Worm (Caenorhabditis elegans) whole organism, young adult: ENCODE measurements around the gene fcmt-1.

ENCODE experiments used
- B0035.1 ChIP-seq: sonication (generic microtip); optimal IDR thresholded peaks from 2 replicates; lab custom pipeline; 2016; ENCODE audit warnings: missing genetic modification characterization, mild to moderate bottlenecking, missing compliant biosample characterization, missing genotype, missing genetic modification reagents
- F22D6.2 ChIP-seq: sonication (generic microtip); optimal IDR thresholded peaks from 2 replicates; lab custom pipeline; 2016; ENCODE audit warnings: mild to moderate bottlenecking, missing genetic modification characterization, missing compliant biosample characterization
- F57A8.1 ChIP-seq: fragments of 200-800 bp; sonication (Bioruptor generic); optimal IDR thresholded peaks from 2 replicates; lab custom pipeline; 2018; ENCODE audit warnings: mild to moderate bottlenecking, missing genetic modification characterization, moderate library complexity, missing compliant biosample characterization
- F57C9.4 ChIP-seq: sonication (generic microtip); optimal IDR thresholded peaks from 2 replicates; lab custom pipeline; 2017; ENCODE audit warnings: mild to moderate bottlenecking, missing genetic modification characterization, missing compliant biosample characterization
- T26A5.8 ChIP-seq: sonication (generic microtip); optimal IDR thresholded peaks from 2 replicates; lab custom pipeline; 2016; ENCODE audit warnings: missing genetic modification characterization, missing compliant biosample characterization
- Y53F4B.3 ChIP-seq: fragments of 200-800 bp; sonication (Bioruptor generic); IDR thresholded peaks from 2 replicates; pipeline ENCODE4 v1.3.6; 2022; ENCODE audit warnings: missing genetic modification reagents, missing genetic modification characterization, missing compliant biosample characterization
- Y53G8AR.9 ChIP-seq: fragments of 200-800 bp; sonication (Bioruptor generic); conservative IDR thresholded peaks from 2 replicates; pipeline ENCODE4 v1.3.6; 2022; ENCODE audit warnings: missing genetic modification reagents, missing genetic modification characterization, missing compliant biosample characterization
- Y56A3A.18 ChIP-seq: fragments of 200-800 bp; sonication (Bioruptor generic); IDR thresholded peaks from 2 replicates; pipeline ENCODE4 v1.3.6; 2022; ENCODE audit warnings: missing genetic modification reagents, missing genetic modification characterization, missing compliant biosample characterization
- ama-1 ChIP-seq, 3 experiments: fragments of 150-350 bp in 1 of 3; sonication (generic microtip) in 2 of 3; optimal IDR thresholded peaks; 2 replicates each; lab custom pipeline; 2014 to 2018; ENCODE audit warnings: missing biosample characterization in 2 of 3, missing genetic modification characterization in 2 of 3, missing genetic modification reagents in 2 of 3
- attf-3 ChIP-seq: fragments of 200-800 bp; sonication (Bioruptor generic); conservative IDR thresholded peaks from 2 replicates; pipeline ENCODE4 v1.3.6; 2022; ENCODE audit warnings: missing genetic modification reagents, missing genetic modification characterization, missing compliant biosample characterization
- cebp-1 ChIP-seq, 2 experiments: fragments of 200-800 bp in 1 of 2; sonication (Bioruptor generic) in 1 of 2; sonication (generic microtip) in 1 of 2; IDR thresholded peaks in 1 of 2; optimal IDR thresholded peaks in 1 of 2; 2 replicates each; pipeline versions ENCODE4 v1.3.6 to Lab custom; 2017 to 2022; ENCODE audit warnings: missing compliant biosample characterization in 2 of 2, missing genetic modification characterization in 2 of 2, mild to moderate bottlenecking in 1 of 2, missing genetic modification reagents in 1 of 2, moderate library complexity in 1 of 2
- ceh-27 ChIP-seq: fragments of 200-800 bp; sonication (Bioruptor generic); optimal IDR thresholded peaks from 2 replicates; lab custom pipeline; 2018; ENCODE audit warnings: mild to moderate bottlenecking, missing genetic modification characterization, moderate library complexity, missing compliant biosample characterization
- ceh-40 ChIP-seq: fragments of 200-800 bp; sonication (Bioruptor generic); IDR thresholded peaks from 2 replicates; pipeline ENCODE4 v1.3.6; 2022; ENCODE audit warnings: missing genetic modification characterization, missing compliant biosample characterization
- egrh-3 ChIP-seq: fragments of 200-800 bp; sonication (Bioruptor generic); IDR thresholded peaks from 2 replicates; pipeline ENCODE4 v1.3.6; 2022; ENCODE audit warnings: missing genetic modification reagents, missing genetic modification characterization, missing compliant biosample characterization
- hmg-1.2 ChIP-seq: fragments of 200-800 bp; sonication (Bioruptor generic); IDR thresholded peaks from 2 replicates; pipeline ENCODE4 v1.3.6; 2022; ENCODE audit warnings: missing genetic modification reagents, missing genetic modification characterization, missing compliant biosample characterization
- let-607 ChIP-seq, 2 experiments: fragments of 200-800 bp in 1 of 2; sonication (Bioruptor generic) in 1 of 2; sonication (generic microtip) in 1 of 2; optimal IDR thresholded peaks; 2 replicates each; lab custom pipeline; 2016 to 2018; ENCODE audit warnings: mild to moderate bottlenecking in 2 of 2, missing compliant biosample characterization in 2 of 2, missing genetic modification characterization in 2 of 2, moderate library complexity in 2 of 2, missing genotype in 1 of 2
- lin-26 ChIP-seq: fragments of 200-800 bp; sonication (Bioruptor generic); IDR thresholded peaks from 2 replicates; pipeline ENCODE4 v1.3.6; 2022; ENCODE audit warnings: missing genetic modification reagents, missing genetic modification characterization, missing compliant biosample characterization
- madf-6 ChIP-seq: fragments of 200-800 bp; sonication (Bioruptor generic); IDR thresholded peaks from 2 replicates; pipeline ENCODE4 v1.3.6; 2022; ENCODE audit warnings: missing genetic modification reagents, missing genetic modification characterization, missing compliant biosample characterization
- mcd-1 ChIP-seq: fragments of 200-800 bp; sonication (Bioruptor generic); IDR thresholded peaks from 2 replicates; pipeline ENCODE4 v1.3.6; 2022; ENCODE audit warnings: missing genetic modification reagents, missing genetic modification characterization, missing compliant biosample characterization
- nhr-80 ChIP-seq: sonication (generic microtip); optimal IDR thresholded peaks from 2 replicates; lab custom pipeline; 2016; ENCODE audit warnings: missing genetic modification characterization, missing compliant biosample characterization
- pha-4 ChIP-seq: fragments of 150-350 bp; sonication (generic microtip); optimal IDR thresholded peaks from 2 replicates; lab custom pipeline; 2014; ENCODE audit warnings: missing biosample characterization, missing genetic modification reagents, missing genetic modification characterization
- repo-1 ChIP-seq: sonication (generic microtip); optimal IDR thresholded peaks from 2 replicates; lab custom pipeline; 2017; ENCODE audit warnings: mild to moderate bottlenecking, missing genetic modification characterization, missing compliant biosample characterization
- snpc-1.1 ChIP-seq: sonication (generic microtip); optimal IDR thresholded peaks from 2 replicates; lab custom pipeline; 2017; ENCODE audit warnings: missing genetic modification characterization, mild to moderate bottlenecking, missing compliant biosample characterization, antibody characterized with exemption, moderate library complexity, missing genotype, missing genetic modification reagents; ENCODE audit not compliant: insufficient read depth
- snpc-1.3 ChIP-seq: sonication (generic microtip); optimal IDR thresholded peaks from 2 replicates; lab custom pipeline; 2017; ENCODE audit warnings: missing genetic modification characterization, mild to moderate bottlenecking, missing compliant biosample characterization, antibody characterized with exemption, moderate library complexity, missing genotype, missing genetic modification reagents; ENCODE audit not compliant: insufficient read depth
- snpc-3.4 ChIP-seq: sonication (generic microtip); optimal IDR thresholded peaks from 2 replicates; lab custom pipeline; 2017; ENCODE audit warnings: missing genetic modification characterization, mild to moderate bottlenecking, missing compliant biosample characterization, antibody characterized with exemption, moderate library complexity, missing genotype, missing genetic modification reagents
- snpc-4 ChIP-seq, 5 experiments: fragments of 150-350 bp in 1 of 5; sonication (generic microtip) in 4 of 5; optimal IDR thresholded peaks; 2 replicates each; lab custom pipeline; 2014 to 2018; ENCODE audit warnings: missing genetic modification characterization in 5 of 5, missing biosample characterization in 3 of 5, antibody characterized with exemption in 2 of 5, mild to moderate bottlenecking in 2 of 5, missing compliant biosample characterization in 2 of 5, missing genotype in 2 of 5, moderate library complexity in 2 of 5, missing genetic modification reagents in 1 of 5
- tlf-1 ChIP-seq: fragments of 200-800 bp; sonication (Bioruptor generic); optimal IDR thresholded peaks from 2 replicates; lab custom pipeline; 2018; ENCODE audit warnings: mild to moderate bottlenecking, missing genetic modification characterization, missing compliant biosample characterization
- unc-62 ChIP-seq: fragments of 150-350 bp; optimal IDR thresholded peaks from 2 replicates; lab custom pipeline; 2014; ENCODE audit warnings: missing biosample characterization, missing genetic modification reagents, missing genetic modification characterization
- zfh-2 ChIP-seq: fragments of 200-800 bp; sonication (Bioruptor generic); conservative IDR thresholded peaks from 2 replicates; pipeline ENCODE4 v1.3.6; 2022; ENCODE audit warnings: missing genetic modification reagents, missing genetic modification characterization, missing compliant biosample characterization

fcmt-1 gene

DNA sequence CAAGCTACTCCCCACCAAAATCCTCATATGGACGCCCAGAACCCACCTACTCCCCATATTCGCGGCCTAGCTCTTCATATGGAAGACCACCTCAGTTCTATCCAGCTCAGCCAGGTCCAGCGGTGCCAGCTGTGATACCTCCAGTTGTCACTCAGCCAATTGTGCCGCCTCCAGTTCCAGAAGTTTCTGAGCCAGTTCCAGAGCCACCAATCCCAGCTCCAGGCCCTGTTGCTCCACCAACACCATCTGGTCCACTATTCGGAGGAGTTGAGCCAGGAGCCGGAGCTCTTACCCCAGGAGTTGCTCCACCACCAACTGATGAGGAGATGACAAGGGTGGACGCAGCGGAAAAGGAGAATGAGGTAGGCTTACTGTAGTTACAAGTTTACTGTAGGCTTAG is 12.2 kb upstream of the fcmt-1 start:
- no peak for TF ChIP-seq repo-1
- TF ChIP-seq F22D6.2 (tag; lab: Kevin White, UChicago): no peak
- TF ChIP-seq mcd-1 (GFP tag; lab: Robert Waterston, UW): 0 out of 2 replicates have a peak, but pooled peaks have one; percentile 16
- 0 out of 2 replicates have a peak, but pooled peaks have one; percentile 17 for TF ChIP-seq lin-26
- TF ChIP-seq zfh-2 (GFP tag; lab: Robert Waterston, UW): peak; percentile 87
- peak; percentile 33; the same call in 1 of the 2 replicates for TF ChIP-seq egrh-3 (GFP tag; lab: Robert Waterston, UW)
- no peak for TF ChIP-seq attf-3

DNA sequence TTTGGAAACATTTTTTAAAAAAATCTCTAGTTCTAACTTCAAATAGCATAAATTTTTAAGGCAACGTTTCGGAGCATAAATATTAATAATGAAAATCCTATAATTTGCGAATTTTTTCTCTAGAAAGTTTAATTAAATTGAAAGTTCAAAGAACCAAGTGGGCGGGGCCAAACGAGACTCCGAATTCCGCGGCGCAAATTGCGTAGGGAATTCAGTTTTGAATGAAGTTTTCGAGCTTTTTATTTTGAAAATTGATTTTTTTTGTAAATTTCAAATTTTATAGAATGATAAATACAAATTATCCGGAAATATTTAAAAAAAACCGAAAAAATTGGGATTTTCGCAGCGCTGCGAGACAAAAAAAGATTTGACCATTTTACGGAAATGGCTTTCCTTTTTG is 11.5 kb upstream of the fcmt-1 start:
- TF ChIP-seq ama-1 (optimal IDR thresholded peaks at IDR 0.05; lab: Kevin White, UChicago) (no peak), ama-1 (GFP tag; optimal IDR thresholded peaks at IDR 0.05; lab: Kevin White, UChicago) (no peak), attf-3 (peak; percentile 84), ceh-40 (GFP tag; lab: Robert Waterston, UW) (no peak), Y53G8AR.9 (GFP tag; lab: Robert Waterston, UW) (no peak), nhr-80 (tag; lab: Kevin White, UChicago) (no peak)

DNA sequence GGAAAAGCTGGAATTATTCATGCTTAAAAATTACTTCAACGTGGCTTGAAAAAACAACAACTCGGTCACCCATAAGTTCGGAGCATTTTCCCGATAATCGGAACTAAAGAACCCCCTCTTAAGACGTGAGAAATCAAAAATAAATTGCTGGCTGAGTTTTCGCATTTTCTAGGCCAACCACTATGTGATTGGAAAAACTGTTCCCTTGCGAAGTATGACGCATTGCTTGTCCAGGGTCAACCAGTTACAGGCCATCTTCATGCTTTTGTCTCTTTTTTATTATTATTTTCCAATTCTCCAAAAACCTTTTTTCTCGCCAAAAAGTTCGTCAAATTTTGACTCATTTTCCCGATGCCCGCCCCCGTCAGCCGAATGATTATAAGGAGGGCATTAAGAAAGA is 10.7 kb upstream of the fcmt-1 start, which contains the start of gene F13D12.3:
TSS of gene F13D12.3 (plus strand) at position 301 of the 400 bp plus-strand sequence.
- TF ChIP-seq Y53F4B.3 (GFP tag; lab: Robert Waterston, UW): no peak
- no peak for TF ChIP-seq egrh-3 (GFP tag; lab: Robert Waterston, UW)
- TF ChIP-seq let-607 (tag; optimal IDR thresholded peaks at IDR 0.05; lab: Kevin White, UChicago): no peak
- no peak for TF ChIP-seq ceh-27 (GFP tag; lab: Kevin White, UChicago)
- no peak for TF ChIP-seq cebp-1 (GFP tag; IDR thresholded peaks at IDR 0.05; lab: Robert Waterston, UW)
- no peak for TF ChIP-seq cebp-1 (tag; optimal IDR thresholded peaks at IDR 0.05; lab: Kevin White, UChicago)
- TF ChIP-seq Y56A3A.18 (GFP tag; lab: Robert Waterston, UW): no peak
- no peak for TF ChIP-seq snpc-1.3 (tag; lab: Kevin White, UChicago)
- no peak for TF ChIP-seq F57A8.1 (GFP tag; lab: Kevin White, UChicago)
- TF ChIP-seq mcd-1 (GFP tag; lab: Robert Waterston, UW): no peak
- no peak for TF ChIP-seq tlf-1 (GFP tag; lab: Kevin White, UChicago)
- no peak for TF ChIP-seq T26A5.8
- no peak for TF ChIP-seq lin-26
- TF ChIP-seq F57C9.4 (tag; lab: Kevin White, UChicago): no peak
- TF ChIP-seq B0035.1: no peak
- no peak for TF ChIP-seq pha-4 (tag; lab: Kevin White, UChicago)
- TF ChIP-seq unc-62 (GFP tag; lab: Kevin White, UChicago): no peak
- TF ChIP-seq, all 124 proteins: peak for 0

DNA sequence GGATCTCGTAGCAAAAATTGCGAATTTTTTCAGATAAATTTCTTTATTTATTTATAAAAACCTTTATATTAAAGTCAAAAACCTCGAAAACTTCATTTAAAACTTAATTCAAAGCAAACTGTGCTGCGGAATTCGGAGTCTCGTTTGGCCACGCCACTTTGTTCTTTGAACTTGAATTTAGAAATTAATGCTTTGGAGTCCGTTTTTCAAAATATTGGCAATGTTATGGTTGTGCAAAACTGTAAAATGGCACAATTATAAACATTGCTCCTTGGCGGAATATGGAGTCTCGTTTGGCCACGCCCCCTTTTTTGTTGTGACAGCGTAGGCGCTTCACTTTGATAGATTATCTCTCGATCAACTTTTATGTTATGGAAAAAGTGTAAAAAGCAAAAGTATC is 10.2 kb upstream of the fcmt-1 start:
- TF ChIP-seq attf-3: peak; percentile 78
- TF ChIP-seq Y53G8AR.9 (GFP tag; lab: Robert Waterston, UW): no peak
- TF ChIP-seq, all 124 proteins: peak for 1

DNA sequence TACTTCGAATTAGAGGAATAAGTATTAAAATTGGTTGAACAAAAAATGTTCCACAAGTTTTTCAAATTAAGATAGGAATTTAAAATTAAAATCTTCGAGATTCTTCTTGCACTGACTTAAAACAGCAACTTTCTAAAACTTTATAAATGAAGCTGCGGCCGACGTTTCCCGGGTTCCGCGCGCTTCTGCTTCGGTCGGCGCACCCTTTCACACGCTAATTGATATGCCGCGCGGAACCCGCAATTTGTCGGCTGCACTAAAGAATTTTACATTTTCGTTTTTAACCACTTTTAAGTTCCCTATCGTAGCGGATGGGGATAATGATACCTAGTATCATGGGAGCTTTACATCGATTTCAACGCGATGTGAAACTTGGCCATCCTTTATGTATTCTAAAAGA is 5.4 kb upstream of the fcmt-1 start:
- TF ChIP-seq snpc-1.1 (tag; lab: Kevin White, UChicago): peak; percentile 84
- TF ChIP-seq snpc-4 (GFP tag; optimal IDR thresholded peaks at IDR 0.05; lab: Kevin White, UChicago): peak; percentile 79
- TF ChIP-seq snpc-4 (tag; optimal IDR thresholded peaks at IDR 0.05; lab: Kevin White, UChicago): peak; percentile 57 to 96 (median 88)
- peak; percentile 56 for TF ChIP-seq hmg-1.2 (GFP tag; lab: Robert Waterston, UW)
- peak; percentile 33 for TF ChIP-seq snpc-3.4 (tag; lab: Kevin White, UChicago)
- TF ChIP-seq madf-6: peak; percentile 6; the same call in 1 of the 2 replicates
- no peak for TF ChIP-seq let-607 (tag; optimal IDR thresholded peaks at IDR 0.05; lab: Kevin White, UChicago)
- TF ChIP-seq, all 124 proteins: peak for 5
